Fruit fly (Drosophila melanogaster): ENCODE data around the gene trh.

trh gene

dm6 chr3L:433806-434205 lies 41.4 kb upstream of the trh start, which contains the start of gene CG13891:
Gene CG13891, minus strand, starts transcription at chr3L:433906.
- TF ChIP-seq Eip78C (GFP tag): no peak
- no peak for TF ChIP-seq CG3919 (GFP tag; optimal IDR thresholded peaks at IDR 0.05)
- TF ChIP-seq CG11902 (GFP tag; optimal IDR thresholded peaks at IDR 0.05): no peak
- no peak for TF ChIP-seq spab (GFP tag; optimal IDR thresholded peaks at IDR 0.05)
- TF ChIP-seq Met (GFP tag; optimal IDR thresholded peaks at IDR 0.05): no peak
- no peak for TF ChIP-seq CG9139 (GFP tag; optimal IDR thresholded peaks at IDR 0.05)
- TF ChIP-seq dsx (GFP tag; optimal IDR thresholded peaks at IDR 0.05; ENCODE audit: poor library complexity, severe bottlenecking): no peak
- TF ChIP-seq topi (GFP tag; optimal IDR thresholded peaks at IDR 0.05): no peak
- no peak for TF ChIP-seq CG31627 (GFP tag; optimal IDR thresholded peaks at IDR 0.05)
- no peak for TF ChIP-seq OdsH (GFP tag; optimal IDR thresholded peaks at IDR 0.05)

- TF ChIP-seq CG6808 (GFP tag; optimal IDR thresholded peaks at IDR 0.05) (no peak), CG16779 (tag; optimal IDR thresholded peaks at IDR 0.05) (no peak), fd59A (GFP tag; optimal IDR thresholded peaks at IDR 0.05) (no peak), CG6276 (GFP tag; optimal IDR thresholded peaks at IDR 0.05) (no peak), Blimp-1 (GFP tag; optimal IDR thresholded peaks at IDR 0.05) (no peak), Sox15 (GFP tag; optimal IDR thresholded peaks at IDR 0.05) (no peak), CG11762 (GFP tag; optimal IDR thresholded peaks at IDR 0.05; ENCODE audit: insufficient read depth) (no peak), CG3919 (GFP tag; optimal IDR thresholded peaks at IDR 0.05) (no peak), Hr39 (GFP tag; optimal IDR thresholded peaks at IDR 0.05) (no peak), Ets21C (GFP tag; optimal IDR thresholded peaks at IDR 0.05) (no peak), CG6854 (GFP tag; optimal IDR thresholded peaks at IDR 0.05) (no peak), CG10669 (GFP tag; optimal IDR thresholded peaks at IDR 0.05) (no peak), eg (GFP tag; IDR thresholded peaks at IDR 0.05) (no peak), CG8119 (GFP tag; IDR thresholded peaks at IDR 0.05) (no peak), lz (GFP tag; optimal IDR thresholded peaks at IDR 0.05) (no peak), CG32006 (GFP tag; optimal IDR thresholded peaks at IDR 0.05) (no peak)
Measured at dm6 chr3L:433354-433753, 40.9 kb upstream of the trh start.

dm6 chr3L:432565-432964 lies 40.1 kb upstream of the trh start:
- TF ChIP-seq achi (GFP tag; optimal IDR thresholded peaks at IDR 0.05) (no peak), net (GFP tag; optimal IDR thresholded peaks at IDR 0.05) (no peak), salr (GFP tag; optimal IDR thresholded peaks at IDR 0.05) (no peak), CG3919 (GFP tag; optimal IDR thresholded peaks at IDR 0.05) (no peak), Ets21C (GFP tag; optimal IDR thresholded peaks at IDR 0.05) (no peak), esn (GFP tag; optimal IDR thresholded peaks at IDR 0.05) (no peak)

DNA sequence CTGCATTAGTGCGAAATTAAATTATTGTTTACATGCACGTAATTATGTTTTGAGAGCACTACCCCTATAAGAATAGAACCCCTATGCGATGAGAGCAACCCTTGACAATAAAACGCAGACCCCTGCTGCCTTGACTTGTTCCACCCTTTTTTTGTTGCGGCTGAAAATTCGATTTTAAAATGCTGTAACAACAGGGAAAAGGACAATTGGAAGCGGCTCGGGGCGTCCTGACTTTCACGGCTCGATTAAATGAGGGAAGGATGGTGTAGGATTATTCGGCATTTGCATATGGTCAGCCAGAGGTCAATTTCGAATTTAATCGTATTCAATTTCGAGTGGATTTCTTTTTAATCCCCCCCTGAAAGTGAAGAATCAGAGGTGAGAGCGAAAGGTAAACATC lies 32.1 kb upstream of the trh start:
- TF ChIP-seq Eip78C (GFP tag) (no peak), Sox102F (GFP tag; optimal IDR thresholded peaks at IDR 0.05) (no peak), dsx (GFP tag; optimal IDR thresholded peaks at IDR 0.05; ENCODE audit: poor library complexity, severe bottlenecking) (no peak), CG3919 (GFP tag; optimal IDR thresholded peaks at IDR 0.05) (no peak), CG3032 (tag; optimal IDR thresholded peaks at IDR 0.05) (no peak), Sox15 (GFP tag; optimal IDR thresholded peaks at IDR 0.05) (no peak), OdsH (GFP tag; optimal IDR thresholded peaks at IDR 0.05) (no peak), cyc (GFP tag; optimal IDR thresholded peaks at IDR 0.05) (no peak), Sox14 (GFP tag; optimal IDR thresholded peaks at IDR 0.05) (no peak), CG6163 (GFP tag; IDR thresholded peaks at IDR 0.05) (no peak), CG11762 (GFP tag; optimal IDR thresholded peaks at IDR 0.05; ENCODE audit: insufficient read depth) (no peak), Hr39 (GFP tag; optimal IDR thresholded peaks at IDR 0.05) (no peak), CG32006 (GFP tag; optimal IDR thresholded peaks at IDR 0.05) (no peak), fkh (GFP tag; optimal IDR thresholded peaks at IDR 0.05) (no peak), fd59A (GFP tag; optimal IDR thresholded peaks at IDR 0.05) (no peak), CG6854 (GFP tag; optimal IDR thresholded peaks at IDR 0.05) (no peak), CG1621 (tag; optimal IDR thresholded peaks at IDR 0.05) (no peak), CG10631 (GFP tag; optimal IDR thresholded peaks at IDR 0.05) (no peak), Gug (GFP tag; IDR thresholded peaks at IDR 0.05) (no peak)

Data from whole organism, prepupa.